Fruit fly (Drosophila melanogaster): ENCODE measurements around the gene CG17776.
A peak's percentile ranks its signal among the peaks of the same experiment; 100 is the strongest.

The CG17776 gene

DNA sequence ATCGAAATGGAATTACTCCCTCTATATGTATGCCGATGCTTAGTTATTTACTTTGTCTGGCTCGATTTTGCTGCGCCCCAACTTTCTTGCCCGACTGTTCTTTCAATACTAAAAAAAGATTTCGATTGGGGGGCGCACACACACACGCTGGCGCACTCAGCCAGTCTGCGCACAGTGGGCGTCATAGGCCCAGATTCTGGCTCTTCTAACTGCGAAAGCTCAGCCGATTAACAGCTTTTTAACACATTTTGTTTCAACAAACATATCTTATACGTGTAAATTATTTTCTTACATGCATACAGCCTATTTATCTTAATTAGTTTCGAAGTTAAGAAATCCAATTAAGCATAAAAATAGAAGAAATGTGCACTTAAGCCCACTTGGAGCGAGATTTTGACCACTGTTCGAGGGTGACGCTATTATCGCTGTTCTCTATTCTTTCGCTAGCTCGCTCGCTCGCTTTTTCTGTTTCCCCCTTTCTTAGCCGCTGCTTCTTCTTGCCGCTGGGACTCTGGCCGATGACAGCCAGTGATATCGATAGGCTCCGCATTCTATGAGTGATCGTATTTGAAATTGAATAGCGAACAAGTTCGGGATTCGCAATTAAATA lies 37.8 kb downstream of the CG17776 start, which contains the start of gene Vinc (continued):
- peak; percentile 49; the same call in 2 of the 3 replicates for TF ChIP-seq CG16813 (GFP tag; IDR thresholded peaks at IDR 0.05; ENCODE audit: partially characterized antibody)
- peak; percentile 50; the same call in 1 of the 2 replicates for TF ChIP-seq CG8765 (GFP tag; IDR thresholded peaks at IDR 0.05)
- peak; percentile 96 for TF ChIP-seq lab (GFP tag; optimal IDR thresholded peaks at IDR 0.05)
- peak; percentile 93 for TF ChIP-seq CG7839 (tag; optimal IDR thresholded peaks at IDR 0.05)
- peak; percentile 93 for TF ChIP-seq caup (GFP tag; optimal IDR thresholded peaks at IDR 0.05; ENCODE audit: severe bottlenecking)
- TF ChIP-seq Awh (GFP tag; IDR thresholded peaks at IDR 0.05), result peak; percentile 52; the same call in 1 of the 2 replicates
- peak; percentile 97 for TF ChIP-seq Ets65A (GFP tag)
- peak; percentile 83 for TF ChIP-seq Dek (tag; optimal IDR thresholded peaks at IDR 0.05)
- TF ChIP-seq Hmx (GFP tag; optimal IDR thresholded peaks at IDR 0.05), result peak; percentile 76
- TF ChIP-seq CG9215 (GFP tag; IDR thresholded peaks at IDR 0.05), result peak; percentile 89
- peak; percentile 62 for TF ChIP-seq Hr3 (GFP tag; optimal IDR thresholded peaks at IDR 0.05)
- TF ChIP-seq CG17359 (tag; optimal IDR thresholded peaks at IDR 0.05), result peak; percentile 90
- peak; percentile 11 for TF ChIP-seq YL-1 (GFP tag; optimal IDR thresholded peaks at IDR 0.05)
- peak; percentile 78 for TF ChIP-seq slbo (GFP tag; IDR thresholded peaks at IDR 0.05)
- peak; percentile 81 for TF ChIP-seq pros (GFP tag; optimal IDR thresholded peaks at IDR 0.05)
- peak; percentile 91 for TF ChIP-seq CG10147 (GFP tag; optimal IDR thresholded peaks at IDR 0.05)
- peak; percentile 87 for TF ChIP-seq CG14014 (GFP tag; IDR thresholded peaks at IDR 0.05)
- TF ChIP-seq Lpt (GFP tag; optimal IDR thresholded peaks at IDR 0.05), result no peak
- TF ChIP-seq stwl (tag; optimal IDR thresholded peaks at IDR 0.05), result peak; percentile 13
- peak; percentile 96 for TF ChIP-seq CG2678 (tag; optimal IDR thresholded peaks at IDR 0.05)
- 0 out of 2 replicates have a peak, but pooled peaks have one; percentile 37 for TF ChIP-seq nerfin-2 (GFP tag; IDR thresholded peaks at IDR 0.05; ENCODE audit: partially characterized antibody)

DNA sequence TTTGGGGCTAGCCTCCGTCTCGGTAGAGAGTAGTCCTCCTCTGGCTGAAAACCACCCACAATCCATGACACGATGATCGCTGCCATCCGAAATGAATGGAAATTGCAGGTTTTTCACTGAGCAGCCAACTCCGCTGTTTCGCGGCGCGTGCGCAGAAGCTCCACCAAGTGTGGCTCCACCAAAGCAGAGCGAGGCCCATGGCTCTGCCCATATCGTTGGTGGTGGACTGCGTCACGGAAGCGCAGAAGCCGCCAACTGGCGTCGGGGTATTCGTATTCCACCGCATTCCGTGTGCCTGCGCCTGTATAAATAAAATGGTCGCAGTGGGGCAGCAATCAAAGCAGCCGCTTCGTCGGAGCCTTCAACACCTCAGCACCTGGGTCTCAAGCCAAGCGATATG lies 38.9 kb downstream of the CG17776 start, which contains the start of gene CG14052:
Gene CG14052 (plus strand): TSS at position 301 of the 400 bp plus-strand sequence.
- TF ChIP-seq Ets65A (GFP tag) (no peak), ewg (GFP tag; optimal IDR thresholded peaks at IDR 0.05) (peak; percentile 19), Med (GFP tag) (peak; percentile 16), CG14667 (GFP tag; IDR thresholded peaks at IDR 0.05) (no peak)

dm6 chrX:2225138-2225537 lies 40.6 kb downstream of the CG17776 start, which contains the start of gene pcx:
Gene pcx (plus strand): TSS chrX:2225296.
- TF ChIP-seq hb (GFP tag; IDR thresholded peaks at IDR 0.05; ENCODE audit: partially characterized antibody), result peak; percentile 44; the same call in 1 of the 3 replicates
- no peak for TF ChIP-seq ro (GFP tag; IDR thresholded peaks at IDR 0.05)
- TF ChIP-seq CG10267 (tag; optimal IDR thresholded peaks at IDR 0.05), result no peak
- TF ChIP-seq CG2116 (GFP tag; optimal IDR thresholded peaks at IDR 0.05), result peak; percentile 38
- no peak for TF ChIP-seq Tbp (GFP tag; optimal IDR thresholded peaks at IDR 0.05)
- TF ChIP-seq CG18764 (GFP tag; optimal IDR thresholded peaks at IDR 0.05), result peak; percentile 86
- no peak for TF ChIP-seq CrebB (tag; optimal IDR thresholded peaks at IDR 0.05)
- TF ChIP-seq CG13287 (GFP tag; IDR thresholded peaks at IDR 0.05; ENCODE audit: partially characterized antibody), result peak; percentile 71
- no peak for TF ChIP-seq odd (GFP tag; optimal IDR thresholded peaks at IDR 0.05)
- TF ChIP-seq MESR4 (GFP tag; optimal IDR thresholded peaks at IDR 0.05), result peak; percentile 52
- TF ChIP-seq BEAF-32 (GFP tag; optimal IDR thresholded peaks at IDR 0.05), result peak; percentile 57
- TF ChIP-seq prd (optimal IDR thresholded peaks at IDR 0.05), result no peak
- no peak for TF ChIP-seq prd (GFP tag; IDR thresholded peaks at IDR 0.05)
- TF ChIP-seq tx (GFP tag; optimal IDR thresholded peaks at IDR 0.05), result no peak
- TF ChIP-seq hkb (optimal IDR thresholded peaks at IDR 0.05), result no peak
- TF ChIP-seq hkb (GFP tag; IDR thresholded peaks at IDR 0.05), result no peak
- TF ChIP-seq ranshi (GFP tag; IDR thresholded peaks at IDR 0.05), result no peak
- peak; percentile 50 for TF ChIP-seq HLH4C (GFP tag; IDR thresholded peaks at IDR 0.05; ENCODE audit: partially characterized antibody)
- no peak for TF ChIP-seq CG15514 (GFP tag; optimal IDR thresholded peaks at IDR 0.05)
- TF ChIP-seq CG14860 (GFP tag; IDR thresholded peaks at IDR 0.05; ENCODE audit: partially characterized antibody), result peak; percentile 24; the same call in 1 of the 3 replicates
- TF ChIP-seq MBD-R2 (GFP tag; IDR thresholded peaks at IDR 0.05), result peak; percentile 49
- TF ChIP-seq Poxn (GFP tag; IDR thresholded peaks at IDR 0.05), result no peak
- TF ChIP-seq CG32532 (GFP tag; IDR thresholded peaks at IDR 0.05), result no peak
- TF ChIP-seq nau (GFP tag; optimal IDR thresholded peaks at IDR 0.05), result no peak
